Fruit fly (Drosophila melanogaster): ENCODE data around the gene Polr2B.
A peak's percentile ranks its signal among the peaks of the same experiment; 100 is the strongest.

Gene Polr2B

dm6 chr3R:14077026-14077425 lies 48.6 kb upstream of the Polr2B start (continued):
- TF ChIP-seq CG10321 (GFP tag; IDR thresholded peaks at IDR 0.05): 0 out of 2 replicates have a peak, but pooled peaks have one; percentile 41
- 0 out of 2 replicates have a peak, but pooled peaks have one; percentile 6 for TF ChIP-seq ham (GFP tag; IDR thresholded peaks at IDR 0.05)
- TF ChIP-seq cwo (GFP tag; optimal IDR thresholded peaks at IDR 0.05): peak; percentile 52
- TF ChIP-seq Rfx (GFP tag; IDR thresholded peaks at IDR 0.05): peak; percentile 69
- peak; percentile 53; the same call in 2 of the 3 replicates for TF ChIP-seq CG34422 (GFP tag; IDR thresholded peaks at IDR 0.05)
- 0 out of 3 replicates have a peak, but pooled peaks have one; percentile 33 for TF ChIP-seq Optix (GFP tag; IDR thresholded peaks at IDR 0.05)
- peak; percentile 21 for TF ChIP-seq CG12071 (GFP tag; optimal IDR thresholded peaks at IDR 0.05)
- TF ChIP-seq vnd (GFP tag; IDR thresholded peaks at IDR 0.05; ENCODE audit: partially characterized antibody): no peak
- peak; percentile 25; the same call in 1 of the 2 replicates for TF ChIP-seq esg (GFP tag; conservative IDR thresholded peaks at IDR 0.05)
- no peak for TF ChIP-seq disco-r (GFP tag; optimal IDR thresholded peaks at IDR 0.05)
- TF ChIP-seq CG10979 (tag; optimal IDR thresholded peaks at IDR 0.05): peak; percentile 53
- no peak for TF ChIP-seq CG15601 (tag; optimal IDR thresholded peaks at IDR 0.05)
- no peak for TF ChIP-seq hkb (optimal IDR thresholded peaks at IDR 0.05)
- peak; percentile 79 for TF ChIP-seq hkb (GFP tag; IDR thresholded peaks at IDR 0.05)
- peak; percentile 77 for TF ChIP-seq lab (GFP tag; optimal IDR thresholded peaks at IDR 0.05)
- TF ChIP-seq zen (tag; optimal IDR thresholded peaks at IDR 0.05): peak; percentile 24
- peak; percentile 7 for TF ChIP-seq lilli (GFP tag; optimal IDR thresholded peaks at IDR 0.05)
- TF ChIP-seq CG9727 (GFP tag; optimal IDR thresholded peaks at IDR 0.05): peak; percentile 19
- TF ChIP-seq ind (GFP tag; optimal IDR thresholded peaks at IDR 0.05): peak; percentile 46
- TF ChIP-seq sob (GFP tag; IDR thresholded peaks at IDR 0.05): peak; percentile 38; the same call in 1 of the 2 replicates
- TF ChIP-seq CG17328 (GFP tag; IDR thresholded peaks at IDR 0.05): peak; percentile 58
- peak; percentile 52 for TF ChIP-seq tap (tag; optimal IDR thresholded peaks at IDR 0.05)
- no peak for TF ChIP-seq CG2116 (GFP tag; optimal IDR thresholded peaks at IDR 0.05)
- TF ChIP-seq Fer2 (tag; optimal IDR thresholded peaks at IDR 0.05): no peak
- TF ChIP-seq PHDP (tag; optimal IDR thresholded peaks at IDR 0.05): peak; percentile 10
- TF ChIP-seq unc-4 (GFP tag; IDR thresholded peaks at IDR 0.05; ENCODE audit: partially characterized antibody): no peak
- peak in 1 of 2 experiments; percentile 33 for TF ChIP-seq Pdp1 (GFP tag; optimal IDR thresholded peaks at IDR 0.05)
- TF ChIP-seq CG1832 (GFP tag; optimal IDR thresholded peaks at IDR 0.05): no peak
- TF ChIP-seq ems (GFP tag; optimal IDR thresholded peaks at IDR 0.05): peak; percentile 18
- peak; percentile 48; the same call in 1 of the 2 replicates for TF ChIP-seq CG31224 (GFP tag; IDR thresholded peaks at IDR 0.05)
- TF ChIP-seq D19A (tag; optimal IDR thresholded peaks at IDR 0.05): peak; percentile 28
- no peak for TF ChIP-seq jigr1 (GFP tag; IDR thresholded peaks at IDR 0.05)
- no peak for TF ChIP-seq Vsx1 (GFP tag; optimal IDR thresholded peaks at IDR 0.05)
- TF ChIP-seq dati (GFP tag; IDR thresholded peaks at IDR 0.05): 0 out of 2 replicates have a peak, but pooled peaks have one; percentile 23
- peak; percentile 19 to 35 for TF ChIP-seq chif (GFP tag; optimal IDR thresholded peaks at IDR 0.05)
- TF ChIP-seq cas (GFP tag; IDR thresholded peaks at IDR 0.05): no peak
- peak; percentile 38 for TF ChIP-seq CG10654 (GFP tag; optimal IDR thresholded peaks at IDR 0.05)
- TF ChIP-seq Ada2b (GFP tag; IDR thresholded peaks at IDR 0.05): peak; percentile 56; the same call in 1 of the 2 replicates
- no peak for TF ChIP-seq gsb-n (tag; optimal IDR thresholded peaks at IDR 0.05)
- TF ChIP-seq Ssrp (tag; optimal IDR thresholded peaks at IDR 0.05): peak; percentile 4
- peak; percentile 37 for TF ChIP-seq Sox102F (GFP tag; optimal IDR thresholded peaks at IDR 0.05)
- peak; percentile 19 for TF ChIP-seq CG18764 (GFP tag; optimal IDR thresholded peaks at IDR 0.05)
- peak; percentile 52 for TF ChIP-seq Fer3 (tag; optimal IDR thresholded peaks at IDR 0.05)
- peak; percentile 22 for TF ChIP-seq CG9817 (tag; optimal IDR thresholded peaks at IDR 0.05)
- no peak for TF ChIP-seq CG34224 (GFP tag; IDR thresholded peaks at IDR 0.05; ENCODE audit: partially characterized antibody)
- TF ChIP-seq CG7357 (GFP tag; IDR thresholded peaks at IDR 0.05): peak; percentile 30; the same call in 1 of the 3 replicates
- peak; percentile 66; the same call in 2 of the 3 replicates for TF ChIP-seq otp (GFP tag; IDR thresholded peaks at IDR 0.05)
- TF ChIP-seq NFAT (GFP tag; IDR thresholded peaks at IDR 0.05): no peak
- TF ChIP-seq row (GFP tag; IDR thresholded peaks at IDR 0.05): peak; percentile 59
- no peak for TF ChIP-seq Dip3 (GFP tag; optimal IDR thresholded peaks at IDR 0.05)

All from whole organism, embryonic.